Worm (Caenorhabditis elegans) whole organism, mixed stage, embryonic: ENCODE results near the gene C23G10.5.

Source experiments
- M03D4.4 ChIP-seq: sonication (generic microtip); optimal IDR thresholded peaks from 2 replicates; lab custom pipeline; 2017; ENCODE audit warnings: mild to moderate bottlenecking, missing genetic modification characterization, missing compliant biosample characterization
- bed-3 ChIP-seq: fragments of 200-800 bp; sonication (Bioruptor generic); optimal IDR thresholded peaks from 3 replicates; lab custom pipeline; 2018; ENCODE audit warnings: mild to moderate bottlenecking, missing genetic modification characterization, moderate library complexity, missing compliant biosample characterization
- blmp-1 ChIP-seq: fragments of 150-350 bp; optimal IDR thresholded peaks from 2 replicates; lab custom pipeline; 2014; ENCODE audit warnings: missing biosample characterization, missing genetic modification characterization
- ceh-39 ChIP-seq: fragments of 150-350 bp; optimal IDR thresholded peaks from 2 replicates; lab custom pipeline; 2014; ENCODE audit warnings: missing biosample characterization, missing genetic modification characterization
- ceh-43 ChIP-seq: fragments of 200-800 bp; sonication (Bioruptor generic); optimal IDR thresholded peaks from 2 replicates; lab custom pipeline; 2018; ENCODE audit warnings: mild to moderate bottlenecking, missing genetic modification characterization, moderate library complexity, missing compliant biosample characterization
- ceh-83 ChIP-seq: fragments of 200-800 bp; sonication (Bioruptor generic); optimal IDR thresholded peaks from 2 replicates; lab custom pipeline; 2018; ENCODE audit warnings: mild to moderate bottlenecking, missing genetic modification characterization, missing compliant biosample characterization
- ces-1 ChIP-seq: fragments of 150-350 bp; optimal IDR thresholded peaks from 2 replicates; lab custom pipeline; 2014; ENCODE audit warnings: missing biosample characterization, missing genetic modification reagents, missing genetic modification characterization
- cnd-1 ChIP-seq: fragments of 200-800 bp; sonication (Bioruptor generic); optimal IDR thresholded peaks from 2 replicates; lab custom pipeline; 2018; ENCODE audit warnings: mild to moderate bottlenecking, missing genetic modification characterization, missing compliant biosample characterization
- elt-1 ChIP-seq: sonication (generic microtip); optimal IDR thresholded peaks from 2 replicates; lab custom pipeline; 2017; ENCODE audit warnings: missing genetic modification characterization, mild to moderate bottlenecking, missing compliant biosample characterization, antibody characterized with exemption, moderate library complexity, borderline replicate concordance; ENCODE audit not compliant: insufficient read depth
- elt-3 ChIP-seq: fragments of 150-350 bp; optimal IDR thresholded peaks from 2 replicates; lab custom pipeline; 2014; ENCODE audit warnings: missing biosample characterization, missing genetic modification characterization
- flh-1 ChIP-seq: fragments of 200-800 bp; sonication (Bioruptor generic); optimal IDR thresholded peaks from 2 replicates; lab custom pipeline; 2018; ENCODE audit warnings: mild to moderate bottlenecking, missing genetic modification characterization, moderate library complexity, missing compliant biosample characterization
- hlh-1 ChIP-seq: fragments of 150-350 bp; optimal IDR thresholded peaks from 2 replicates; lab custom pipeline; 2014; ENCODE audit warnings: missing biosample characterization, missing genetic modification reagents, missing genetic modification characterization
- lin-13 ChIP-seq: fragments of 150-350 bp; optimal IDR thresholded peaks from 2 replicates; lab custom pipeline; 2014; ENCODE audit warnings: missing biosample characterization, missing genetic modification characterization
- lin-32 ChIP-seq: fragments of 200-800 bp; sonication (Bioruptor generic); optimal IDR thresholded peaks from 2 replicates; lab custom pipeline; 2018; ENCODE audit warnings: mild to moderate bottlenecking, missing genetic modification characterization, missing compliant biosample characterization
- lsy-2 ChIP-seq: fragments of 150-350 bp; optimal IDR thresholded peaks from 2 replicates; lab custom pipeline; 2014; ENCODE audit warnings: missing biosample characterization, missing genetic modification characterization
- mab-5 ChIP-seq: fragments of 150-350 bp; optimal IDR thresholded peaks from 2 replicates; lab custom pipeline; 2014; ENCODE audit warnings: missing biosample characterization, missing genetic modification characterization
- mep-1 ChIP-seq: fragments of 150-350 bp; optimal IDR thresholded peaks from 2 replicates; lab custom pipeline; 2017; ENCODE audit warnings: missing biosample characterization, missing genetic modification reagents, missing genetic modification characterization, inconsistent platforms
- nhr-12 ChIP-seq: fragments of 150-350 bp; optimal IDR thresholded peaks from 2 replicates; lab custom pipeline; 2014; ENCODE audit warnings: missing biosample characterization, missing genetic modification characterization
- nhr-2 ChIP-seq: fragments of 150-350 bp; optimal IDR thresholded peaks from 2 replicates; lab custom pipeline; 2014; ENCODE audit warnings: missing biosample characterization, missing genetic modification characterization
- nhr-237 ChIP-seq: fragments of 150-350 bp; optimal IDR thresholded peaks from 2 replicates; lab custom pipeline; 2014; ENCODE audit warnings: missing biosample characterization, missing genetic modification characterization
- nhr-28 ChIP-seq: fragments of 150-350 bp; optimal IDR thresholded peaks from 2 replicates; lab custom pipeline; 2014; ENCODE audit warnings: missing biosample characterization, missing genetic modification characterization
- sem-2 ChIP-seq: fragments of 200-800 bp; sonication (Bioruptor generic); optimal IDR thresholded peaks from 2 replicates; lab custom pipeline; 2018; ENCODE audit warnings: mild to moderate bottlenecking, missing genetic modification characterization, missing compliant biosample characterization
- snpc-4 ChIP-seq: fragments of 150-350 bp; optimal IDR thresholded peaks from 2 replicates; lab custom pipeline; 2014; ENCODE audit warnings: missing biosample characterization, missing genetic modification characterization
- sptf-1 ChIP-seq: sonication (generic microtip); optimal IDR thresholded peaks from 2 replicates; lab custom pipeline; 2017; ENCODE audit warnings: mild to moderate bottlenecking, missing genetic modification characterization, moderate library complexity, missing compliant biosample characterization
- tbx-8 ChIP-seq: fragments of 200-800 bp; sonication (Bioruptor generic); optimal IDR thresholded peaks from 2 replicates; lab custom pipeline; 2018; ENCODE audit warnings: mild to moderate bottlenecking, missing genetic modification characterization, moderate library complexity, missing compliant biosample characterization
- unc-120 ChIP-seq: sonication (generic microtip); optimal IDR thresholded peaks from 2 replicates; lab custom pipeline; 2017; ENCODE audit warnings: missing genetic modification characterization, missing compliant biosample characterization; ENCODE audit not compliant: poor library complexity, severe bottlenecking
- unc-39 ChIP-seq: fragments of 150-350 bp; optimal IDR thresholded peaks from 2 replicates; lab custom pipeline; 2014; ENCODE audit warnings: missing biosample characterization, missing genetic modification characterization

Gene C23G10.5

DNA sequence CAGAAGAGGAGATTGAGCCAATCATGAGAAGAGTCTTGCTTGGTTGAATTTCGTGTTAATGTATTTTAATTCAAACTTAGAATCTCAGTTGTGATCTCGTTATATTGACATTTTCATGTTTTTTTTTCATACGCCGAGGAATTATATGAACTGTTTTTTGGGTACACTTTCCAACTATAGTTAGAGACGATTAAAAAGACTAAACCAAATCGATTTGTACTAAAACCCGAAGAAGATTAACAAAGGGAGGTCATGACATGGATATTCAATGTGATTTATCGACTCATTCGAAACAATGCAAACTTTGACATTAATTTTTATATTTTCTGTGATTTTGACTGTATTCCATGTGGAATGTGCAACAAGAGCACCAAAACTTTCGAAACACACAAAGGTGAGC is 43.0 kb upstream of the C23G10.5 start, which contains the start of gene Y42G9A.2:
TSS of gene Y42G9A.2 (plus strand) at position 284 of the 400 bp plus-strand sequence.
- TF ChIP-seq lsy-2 (no peak), cnd-1 (no peak), sptf-1 (no peak), flh-1 (GFP tag; lab: Kevin White, UChicago) (no peak), nhr-28 (tag; lab: Kevin White, UChicago) (no peak), snpc-4 (no peak), elt-1 (tag; lab: Kevin White, UChicago) (no peak), lin-13 (no peak), mep-1 (tag; lab: Kevin White, UChicago) (no peak)

DNA sequence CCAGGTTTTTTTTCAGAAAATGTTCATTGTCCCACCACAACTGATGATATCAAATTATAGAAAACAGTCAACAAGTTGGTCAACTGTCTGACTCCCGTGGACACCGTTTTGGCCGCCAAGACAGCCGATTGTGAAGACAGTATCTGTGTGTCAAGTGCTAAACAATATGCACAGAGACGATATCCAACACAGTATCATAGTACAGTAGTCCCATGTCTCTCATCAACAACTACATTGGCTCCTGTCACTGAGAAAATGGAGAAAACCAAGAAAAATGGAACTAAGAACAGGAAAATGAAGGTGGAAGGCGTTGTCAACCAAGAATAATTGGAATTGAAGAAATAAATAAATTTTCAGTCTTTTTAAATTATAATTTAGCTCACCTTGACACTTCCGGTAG is 42.2 kb upstream of the C23G10.5 start:
- TF ChIP-seq sem-2 (GFP tag; lab: Kevin White, UChicago) (no peak), lin-32 (GFP tag; lab: Kevin White, UChicago) (no peak), lsy-2 (no peak)

DNA sequence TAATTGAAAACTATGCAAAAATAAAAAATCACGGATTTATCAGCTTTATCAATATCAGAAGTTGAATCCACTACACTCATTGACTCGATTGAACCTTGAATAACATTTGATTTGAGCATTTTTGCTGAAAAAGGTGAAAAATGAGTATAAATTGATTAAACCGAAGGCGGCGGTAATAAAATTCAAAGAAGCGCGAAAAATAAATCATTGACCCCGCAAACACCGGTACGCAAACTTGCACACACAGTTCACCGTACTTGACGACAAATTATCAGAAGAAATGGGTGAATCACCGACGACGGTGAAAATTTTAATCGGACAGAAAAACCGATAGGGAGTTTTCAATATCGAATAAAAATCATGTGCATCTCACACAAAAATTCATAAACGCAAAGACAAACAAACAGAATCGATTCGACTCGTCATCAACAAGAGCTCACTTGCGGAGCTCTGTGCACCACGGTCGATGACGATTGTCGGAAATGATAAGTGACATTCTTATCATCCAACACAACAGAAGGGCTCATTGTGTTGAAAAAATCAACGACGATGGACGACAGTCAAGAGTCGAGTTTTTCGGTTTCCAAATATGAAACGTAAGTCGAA is 41.3 kb upstream of the C23G10.5 start, which contains the start of the genes wht-7 and Y42G9A.1:
TSS of gene wht-7 (minus strand) at position 131 of the 606 bp plus-strand sequence.
TSS of gene Y42G9A.1 (plus strand) at position 495 of the 606 bp plus-strand sequence.
- TF ChIP-seq unc-120 (no peak), mab-5 (tag; lab: Kevin White, UChicago) (no peak), unc-39 (tag; lab: Kevin White, UChicago) (no peak)

DNA sequence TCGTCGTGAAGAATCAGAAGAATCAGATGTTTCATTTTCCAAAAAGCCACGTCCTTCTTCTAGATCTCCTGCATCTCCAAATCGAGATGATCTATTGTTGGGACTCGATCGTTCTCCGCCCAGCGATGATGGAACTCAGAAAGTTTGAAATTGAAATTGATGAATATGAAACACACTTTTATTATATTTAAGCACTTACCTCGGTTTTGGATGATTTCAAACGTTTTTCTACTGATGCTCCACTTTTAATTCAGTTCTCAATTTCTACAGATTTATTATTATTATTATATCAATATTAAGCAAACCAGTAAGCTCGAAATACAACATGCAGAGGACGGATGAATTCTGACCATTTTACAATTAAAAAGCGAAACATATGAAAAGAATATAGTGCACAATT is 36.3 kb upstream of the C23G10.5 start:
- TF ChIP-seq sptf-1 (no peak), cnd-1 (no peak), bed-3 (GFP tag; lab: Kevin White, UChicago) (no peak), elt-3 (tag; lab: Kevin White, UChicago) (no peak), nhr-237 (tag; lab: Kevin White, UChicago) (no peak), tbx-8 (no peak), nhr-2 (tag; lab: Kevin White, UChicago) (no peak), unc-39 (tag; lab: Kevin White, UChicago) (no peak), ces-1 (no peak), nhr-12 (tag; lab: Kevin White, UChicago) (no peak)

DNA sequence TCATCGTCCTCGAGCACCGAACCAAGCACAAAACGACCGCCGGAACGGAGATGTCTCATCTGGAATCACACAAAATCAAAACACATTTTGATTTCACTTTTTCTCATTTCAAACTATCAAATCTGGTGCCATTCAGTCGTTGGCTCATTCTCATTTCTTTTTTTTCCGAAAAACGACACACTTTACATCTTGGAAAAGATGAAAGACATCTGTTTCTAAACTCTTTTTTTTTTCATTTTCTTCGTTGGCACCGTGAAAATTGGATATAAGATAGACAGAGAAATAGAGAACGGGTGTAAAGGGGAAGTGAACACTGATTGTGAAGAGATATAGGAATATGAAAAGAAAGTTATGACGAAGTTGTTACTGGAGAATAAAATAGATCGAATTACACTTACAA is 35.1 kb upstream of the C23G10.5 start:
- TF ChIP-seq nhr-2 (tag; lab: Kevin White, UChicago): no peak
- no peak for TF ChIP-seq hlh-1 (tag; lab: Kevin White, UChicago)
- TF ChIP-seq ceh-83 (GFP tag; lab: Kevin White, UChicago): no peak
- no peak for TF ChIP-seq ceh-39
- TF ChIP-seq nhr-28 (tag; lab: Kevin White, UChicago): no peak
- no peak for TF ChIP-seq M03D4.4 (tag; lab: Kevin White, UChicago)
- TF ChIP-seq blmp-1 (tag; lab: Kevin White, UChicago): no peak
- no peak for TF ChIP-seq elt-3 (tag; lab: Kevin White, UChicago)
- no peak for TF ChIP-seq snpc-4
- TF ChIP-seq unc-120: no peak
- TF ChIP-seq sptf-1: no peak
- no peak for TF ChIP-seq ceh-43 (GFP tag; lab: Kevin White, UChicago)
- TF ChIP-seq tbx-8: no peak
- no peak for TF ChIP-seq bed-3 (GFP tag; lab: Kevin White, UChicago)
- no peak for TF ChIP-seq flh-1 (GFP tag; lab: Kevin White, UChicago)

DNA sequence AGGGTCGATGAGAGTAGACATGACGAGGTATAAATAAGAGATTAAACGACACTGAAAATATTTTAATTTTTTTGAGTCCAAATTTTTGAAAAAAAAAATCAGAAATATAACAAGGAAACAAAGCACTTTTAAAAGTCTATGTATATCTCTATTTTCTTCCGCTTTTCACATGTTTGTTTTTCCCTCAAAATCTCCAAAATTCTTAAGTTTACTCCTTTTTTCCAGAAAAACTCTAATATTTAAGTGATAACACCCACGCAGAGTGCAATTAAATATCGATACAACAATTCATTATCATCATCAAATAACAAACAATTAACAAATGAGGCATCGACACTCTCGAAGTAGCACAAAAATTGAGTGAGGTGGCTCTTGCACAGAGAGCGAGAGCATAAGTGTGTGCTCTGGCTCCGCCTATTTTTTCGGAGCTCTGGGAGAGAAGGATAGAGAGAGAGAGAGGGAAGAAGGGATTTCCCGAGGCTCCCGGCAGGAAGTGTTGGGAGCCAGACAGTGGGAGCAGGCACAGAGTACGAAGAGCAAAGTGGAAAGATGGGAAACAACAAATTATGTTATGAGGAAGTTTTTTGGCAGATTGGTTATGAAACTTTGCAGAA is 33.1 kb upstream of the C23G10.5 start, which contains the start of gene anmt-2:
TSS of gene anmt-2 (minus strand) at position 51 of the 614 bp plus-strand sequence.
- TF ChIP-seq unc-39 (tag; lab: Kevin White, UChicago) (no peak), hlh-1 (tag; lab: Kevin White, UChicago) (peak; percentile 27)
